Fruit fly (Drosophila melanogaster) whole organism, embryonic: ENCODE measurements around the gene CG3603.

Experiments used
- CG1024 ChIP-seq: fragments of 200-800 bp; sonication (Bioruptor generic); IDR thresholded peaks from 2 replicates; pipeline ENCODE4 v1.3.6; 2022; ENCODE audit warnings: missing biosample characterization, missing genetic modification characterization
- CG11085 ChIP-seq: fragments of 200-800 bp; sonication (Bioruptor generic); IDR thresholded peaks from 2 replicates; pipeline ENCODE4 v1.3.6; 2022; ENCODE audit warnings: missing biosample characterization, missing genetic modification characterization
- CG11247 ChIP-seq: fragments of 200-800 bp; sonication (Bioruptor generic); IDR thresholded peaks from 2 replicates; pipeline ENCODE4 v1.3.6; 2022; ENCODE audit warnings: missing biosample characterization, missing genetic modification characterization
- CG1233 ChIP-seq: fragments of 200-800 bp; sonication (Bioruptor generic); optimal IDR thresholded peaks from 4 replicates; lab custom pipeline; 2018; ENCODE audit warnings: missing biosample characterization, mild to moderate bottlenecking, missing genetic modification characterization
- CG12659 ChIP-seq: fragments of 200-800 bp; sonication (Bioruptor generic); optimal IDR thresholded peaks from 3 replicates; lab custom pipeline; 2017; ENCODE audit warnings: mild to moderate bottlenecking, missing biosample characterization, missing genetic modification reagents, missing genetic modification characterization
- CG14050 ChIP-seq: fragments of 200-800 bp; sonication (Bioruptor generic); IDR thresholded peaks from 3 replicates; pipeline ENCODE4 v1.3.6; 2022; ENCODE audit warnings: missing biosample characterization, missing genetic modification characterization
- CG14441 ChIP-seq: fragments of 200-800 bp; sonication (Bioruptor generic); IDR thresholded peaks from 2 replicates; pipeline ENCODE4 v1.3.6; 2022; ENCODE audit warnings: missing biosample characterization, missing genetic modification characterization
- CG14965 ChIP-seq: fragments of 200-800 bp; sonication (Bioruptor generic); optimal IDR thresholded peaks from 2 replicates; lab custom pipeline; 2016; ENCODE audit warnings: missing biosample characterization, missing genetic modification characterization, borderline replicate concordance
- CG17328 ChIP-seq: fragments of 200-800 bp; sonication (Bioruptor generic); IDR thresholded peaks from 2 replicates; pipeline ENCODE4 v1.3.6; 2022; ENCODE audit warnings: missing biosample characterization, missing genetic modification characterization
- CG17359 ChIP-seq: fragments of 200-800 bp; sonication (Bioruptor generic); optimal IDR thresholded peaks from 3 replicates; lab custom pipeline; 2018; ENCODE audit warnings: missing biosample characterization, mild to moderate bottlenecking, missing genetic modification characterization, moderate library complexity
- CG2116 ChIP-seq: fragments of 200-800 bp; sonication (Bioruptor generic); optimal IDR thresholded peaks from 3 replicates; lab custom pipeline; 2018; ENCODE audit warnings: missing biosample characterization, mild to moderate bottlenecking, missing genetic modification characterization
- CG2875 ChIP-seq: fragments of 200-800 bp; sonication (Bioruptor generic); optimal IDR thresholded peaks from 2 replicates; lab custom pipeline; 2017; ENCODE audit warnings: missing biosample characterization, mild to moderate bottlenecking, missing genetic modification characterization, missing genetic modification reagents
- CG31365 ChIP-seq: fragments of 200-800 bp; sonication (Bioruptor generic); optimal IDR thresholded peaks from 2 replicates; lab custom pipeline; 2018; ENCODE audit warnings: missing biosample characterization, mild to moderate bottlenecking, missing genetic modification characterization
- CG4404 ChIP-seq: fragments of 200-800 bp; sonication (Bioruptor generic); IDR thresholded peaks from 2 replicates; pipeline ENCODE4 v1.3.6; 2022; ENCODE audit warnings: missing biosample characterization, missing genetic modification characterization
- CG9817 ChIP-seq: fragments of 200-800 bp; sonication (Bioruptor generic); optimal IDR thresholded peaks from 2 replicates; lab custom pipeline; 2018; ENCODE audit warnings: missing biosample characterization, mild to moderate bottlenecking, missing genetic modification characterization, moderate library complexity
- CG9876 ChIP-seq: fragments of 200-800 bp; sonication (Bioruptor generic); optimal IDR thresholded peaks from 2 replicates; lab custom pipeline; 2016; ENCODE audit warnings: missing biosample characterization, missing genetic modification characterization
- Deaf1 ChIP-seq: fragments of 200-800 bp; optimal IDR thresholded peaks from 3 replicates; lab custom pipeline; 2019; ENCODE audit warnings: missing biosample characterization, mild to moderate bottlenecking, missing genetic modification characterization, moderate library complexity
- E2f2 ChIP-seq: fragments of 200-800 bp; sonication (Bioruptor generic); IDR thresholded peaks from 2 replicates; pipeline ENCODE4 v1.3.6; 2022; ENCODE audit warnings: missing biosample characterization, missing genetic modification characterization
- ERR ChIP-seq: fragments of 200-800 bp; sonication (Bioruptor generic); optimal IDR thresholded peaks from 2 replicates; lab custom pipeline; 2016; ENCODE audit warnings: missing biosample characterization, missing genetic modification characterization
- Elba2 ChIP-seq: fragments of 200-800 bp; sonication (Bioruptor generic); optimal IDR thresholded peaks from 3 replicates; lab custom pipeline; 2016; ENCODE audit warnings: missing biosample characterization, missing genetic modification characterization
- Ets65A ChIP-seq: fragments of 200-800 bp; sonication (Bioruptor generic); peaks from one replicate; lab custom pipeline; 2016; ENCODE audit warnings: missing biosample characterization, missing genetic modification characterization
- Gug ChIP-seq: fragments of 200-800 bp; sonication (Bioruptor generic); IDR thresholded peaks from 4 replicates; pipeline ENCODE4 v1.3.6; 2022; ENCODE audit warnings: missing biosample characterization, missing genetic modification characterization
- HmgD ChIP-seq: fragments of 200-800 bp; sonication (Bioruptor generic); optimal IDR thresholded peaks from 3 replicates; lab custom pipeline; 2016; ENCODE audit warnings: missing biosample characterization, missing genetic modification characterization
- Hmr ChIP-seq: fragments of 200-800 bp; sonication (Bioruptor generic); optimal IDR thresholded peaks from 3 replicates; lab custom pipeline; 2017; ENCODE audit warnings: mild to moderate bottlenecking, missing biosample characterization, missing genetic modification reagents, missing genetic modification characterization
- Hr78 ChIP-seq, 2 experiments: fragments of 200-800 bp in 1 of 2; fragments of >200 bp in 1 of 2; sonication (Bioruptor generic) in 1 of 2; optimal IDR thresholded peaks; 2 replicates each; lab custom pipeline; 2017 to 2019; ENCODE audit warnings: missing biosample characterization in 2 of 2, missing genetic modification characterization in 2 of 2, mild to moderate bottlenecking in 1 of 2, moderate library complexity in 1 of 2
- MBD-R2 ChIP-seq: fragments of 200-800 bp; sonication (Bioruptor generic); IDR thresholded peaks from 2 replicates; pipeline ENCODE4 v1.3.6; 2022; ENCODE audit warnings: missing biosample characterization, missing genetic modification characterization
- NC2α ChIP-seq: fragments of 200-800 bp; sonication (Bioruptor generic); optimal IDR thresholded peaks from 2 replicates; lab custom pipeline; 2016; ENCODE audit warnings: missing biosample characterization, missing genetic modification characterization
- NfI ChIP-seq: fragments of 200-800 bp; sonication (Bioruptor generic); optimal IDR thresholded peaks from 3 replicates; lab custom pipeline; 2018; ENCODE audit warnings: missing biosample characterization, mild to moderate bottlenecking, missing genetic modification characterization, moderate library complexity
- Oli ChIP-seq: fragments of 200-800 bp; sonication (Bioruptor generic); optimal IDR thresholded peaks from 2 replicates; lab custom pipeline; 2018; ENCODE audit warnings: missing biosample characterization, mild to moderate bottlenecking, missing genetic modification characterization, moderate library complexity
- Sox100B ChIP-seq: fragments of 200-800 bp; sonication (Bioruptor generic); optimal IDR thresholded peaks from 3 replicates; lab custom pipeline; 2018; ENCODE audit warnings: missing biosample characterization, mild to moderate bottlenecking, missing genetic modification characterization
- Trl ChIP-seq, 3 experiments: fragments of >200 bp in 2 of 3; fragments of 200-800 bp in 1 of 3; sonication (Bioruptor generic) in 1 of 3; optimal IDR thresholded peaks; 2 replicates in 1 of 3; 3 replicates in 2 of 3; lab custom pipeline; 2016 to 2017; ENCODE audit warnings: missing biosample characterization in 1 of 3, missing genetic modification characterization in 1 of 3
- Usf ChIP-seq: fragments of 200-800 bp; sonication (Bioruptor generic); optimal IDR thresholded peaks from 2 replicates; lab custom pipeline; 2017; ENCODE audit warnings: missing genotype, missing biosample characterization, missing genetic modification characterization
- crc ChIP-seq: fragments of 200-800 bp; sonication (Bioruptor generic); optimal IDR thresholded peaks from 2 replicates; lab custom pipeline; 2016; ENCODE audit warnings: missing biosample characterization, missing genetic modification characterization
- dan ChIP-seq: fragments of 200-800 bp; sonication (Bioruptor generic); IDR thresholded peaks from 2 replicates; pipeline ENCODE4 v1.3.6; 2022; ENCODE audit warnings: missing biosample characterization, missing genetic modification characterization
- disco-r ChIP-seq: fragments of 200-800 bp; sonication (Bioruptor generic); optimal IDR thresholded peaks from 2 replicates; lab custom pipeline; 2016; ENCODE audit warnings: missing biosample characterization, missing genetic modification characterization
- dysf ChIP-seq: fragments of 200-800 bp; sonication (Bioruptor generic); IDR thresholded peaks from 3 replicates; pipeline ENCODE4 v1.3.6; 2022; ENCODE audit warnings: missing biosample characterization, missing genetic modification characterization
- grau ChIP-seq: fragments of 200-800 bp; optimal IDR thresholded peaks from 3 replicates; lab custom pipeline; 2019; ENCODE audit warnings: missing biosample characterization, mild to moderate bottlenecking, missing genetic modification characterization, moderate library complexity
- h ChIP-seq: fragments of >200 bp; optimal IDR thresholded peaks from 2 replicates; lab custom pipeline; 2017
- insv ChIP-seq, 2 experiments: fragments of 200-800 bp; sonication (Bioruptor generic); optimal IDR thresholded peaks; 3 replicates each; lab custom pipeline; 2016 to 2018; ENCODE audit warnings: missing biosample characterization in 2 of 2, missing genetic modification characterization in 2 of 2
- jigr1 ChIP-seq: fragments of 200-800 bp; sonication (Bioruptor generic); IDR thresholded peaks from 3 replicates; pipeline ENCODE4 v1.3.6; 2022; ENCODE audit warnings: missing biosample characterization, missing genetic modification characterization
- kay ChIP-seq: fragments of 200-800 bp; sonication (Bioruptor generic); optimal IDR thresholded peaks from 2 replicates; lab custom pipeline; 2016; ENCODE audit warnings: missing biosample characterization, missing genetic modification characterization
- knrl ChIP-seq: fragments of 200-800 bp; sonication (Bioruptor generic); IDR thresholded peaks from 3 replicates; pipeline ENCODE4 v1.3.6; 2022; ENCODE audit warnings: missing biosample characterization, missing genetic modification characterization; ENCODE audit not compliant: partially characterized antibody
- luna ChIP-seq: fragments of 200-800 bp; sonication (Bioruptor generic); optimal IDR thresholded peaks from 2 replicates; lab custom pipeline; 2016; ENCODE audit warnings: missing biosample characterization, missing genetic modification characterization
- pan ChIP-seq, 4 experiments: fragments of >200 bp in 3 of 4; fragments of 200-800 bp in 1 of 4; sonication (Bioruptor generic) in 1 of 4; optimal IDR thresholded peaks in 3 of 4; IDR thresholded peaks in 1 of 4; 2 replicates each; pipeline versions ENCODE4 v1.3.6 to Lab custom; 2017 to 2022; ENCODE audit warnings: missing biosample characterization in 2 of 4, missing genetic modification characterization in 2 of 4, mixed read lengths in 1 of 4
- pzg ChIP-seq: fragments of 200-800 bp; sonication (Bioruptor generic); optimal IDR thresholded peaks from 3 replicates; lab custom pipeline; 2018; ENCODE audit warnings: missing biosample characterization, mild to moderate bottlenecking, missing genetic modification characterization, moderate library complexity
- slou ChIP-seq: fragments of 200-800 bp; sonication (Bioruptor generic); optimal IDR thresholded peaks from 3 replicates; lab custom pipeline; 2016; ENCODE audit warnings: missing biosample characterization, missing genetic modification characterization
- stc ChIP-seq: fragments of 200-800 bp; sonication (Bioruptor generic); IDR thresholded peaks from 2 replicates; pipeline ENCODE4 v1.3.6; 2022; ENCODE audit warnings: missing biosample characterization, missing genetic modification characterization
- toy ChIP-seq: fragments of 200-800 bp; sonication (Bioruptor generic); IDR thresholded peaks from 2 replicates; pipeline ENCODE4 v1.3.6; 2022; ENCODE audit warnings: missing biosample characterization, missing genetic modification characterization
- tup ChIP-seq: fragments of 200-800 bp; sonication (Bioruptor generic); optimal IDR thresholded peaks from 2 replicates; lab custom pipeline; 2016; ENCODE audit warnings: missing biosample characterization, mild to moderate bottlenecking, missing genetic modification characterization, moderate library complexity

Gene CG3603

dm6 chrX:2993098-2993773 lies 45.4 kb downstream of the CG3603 start (continued):
- TF ChIP-seq Ets65A: peak; percentile 89
- peak; percentile 24; the same call in 1 of the 2 replicates for TF ChIP-seq CG14441 (GFP tag; lab: Robert Waterston, UW)
- TF ChIP-seq ERR (GFP tag; lab: Kevin White, UChicago): no peak
- TF ChIP-seq disco-r (GFP tag; lab: Kevin White, UChicago): no peak
- no peak for TF ChIP-seq CG1024 (GFP tag; lab: Robert Waterston, UW)
- TF ChIP-seq pan (optimal IDR thresholded peaks at IDR 0.05; lab: Kevin White, UChicago): no peak
- peak in 1 of 2 experiments; percentile 38 for TF ChIP-seq pan (GFP tag; optimal IDR thresholded peaks at IDR 0.05 in 1 of 2, IDR thresholded peaks at IDR 0.05 in 1 of 2)
- TF ChIP-seq HmgD (GFP tag; lab: Kevin White, UChicago): no peak
- peak; percentile 12 for TF ChIP-seq CG12659 (GFP tag; lab: Kevin White, UChicago)
- TF ChIP-seq CG2116: no peak
- no peak for TF ChIP-seq knrl (GFP tag; lab: Robert Waterston, UW)
- TF ChIP-seq NC2α (GFP tag; lab: Kevin White, UChicago): no peak
- 0 out of 2 replicates have a peak, but pooled peaks have one; percentile 16 for TF ChIP-seq E2f2 (GFP tag; lab: Robert Waterston, UW)
- peak; percentile 42 for TF ChIP-seq grau (tag; lab: Kevin White, UChicago)
- no peak for TF ChIP-seq CG4404 (GFP tag; lab: Robert Waterston, UW)
- TF ChIP-seq CG2875 (GFP tag; lab: Kevin White, UChicago): no peak
- no peak for TF ChIP-seq kay (GFP tag; lab: Kevin White, UChicago)
- TF ChIP-seq CG17328 (GFP tag; lab: Robert Waterston, UW): no peak
- no peak for TF ChIP-seq pzg (GFP tag; lab: Kevin White, UChicago)
- no peak for TF ChIP-seq CG11247 (GFP tag; lab: Robert Waterston, UW)
- no peak for TF ChIP-seq MBD-R2 (GFP tag; lab: Robert Waterston, UW)
- no peak for TF ChIP-seq CG1233 (GFP tag; lab: Kevin White, UChicago)
- TF ChIP-seq dan (GFP tag; lab: Robert Waterston, UW): no peak
- peak; percentile 3 for TF ChIP-seq CG17359 (tag; lab: Kevin White, UChicago)
- peak; percentile 59; the same call in 2 of the 3 replicates for TF ChIP-seq dysf (GFP tag; lab: Robert Waterston, UW)
- no peak; the same call in 2 of the 3 replicates for TF ChIP-seq CG14050 (GFP tag; lab: Robert Waterston, UW)
- no peak for TF ChIP-seq Usf
- peak; percentile 25 for TF ChIP-seq Hmr (GFP tag; lab: Kevin White, UChicago)
- TF ChIP-seq crc (GFP tag; lab: Kevin White, UChicago): no peak
- TF ChIP-seq Oli (tag; lab: Kevin White, UChicago): peak; percentile 48
- TF ChIP-seq Trl (optimal IDR thresholded peaks at IDR 0.05; lab: Kevin White, UChicago): no peak
- peak; percentile 28 for TF ChIP-seq Trl (GFP tag; optimal IDR thresholded peaks at IDR 0.05; lab: Kevin White, UChicago)
- no peak for TF ChIP-seq luna
- no peak for TF ChIP-seq jigr1 (GFP tag; lab: Robert Waterston, UW)
- TF ChIP-seq CG31365 (tag; lab: Kevin White, UChicago): no peak
- no peak for TF ChIP-seq CG9817 (tag; lab: Kevin White, UChicago)
- TF ChIP-seq CG14965: no peak
- no peak for TF ChIP-seq slou (GFP tag; lab: Kevin White, UChicago)
- no peak for TF ChIP-seq insv (GFP tag; optimal IDR thresholded peaks at IDR 0.05; lab: Kevin White, UChicago)
- TF ChIP-seq Gug (GFP tag; lab: Robert Waterston, UW): no peak
- no peak for TF ChIP-seq CG11085
- no peak for TF ChIP-seq h
- TF ChIP-seq Elba2 (GFP tag; lab: Kevin White, UChicago): no peak
- TF ChIP-seq Hr78 (GFP tag; optimal IDR thresholded peaks at IDR 0.05; lab: Kevin White, UChicago): no peak
- peak; percentile 39 for TF ChIP-seq Deaf1 (tag; lab: Kevin White, UChicago)
- no peak; the same call in 1 of the 2 replicates for TF ChIP-seq stc (GFP tag; lab: Robert Waterston, UW)
- TF ChIP-seq tup (GFP tag; lab: Kevin White, UChicago): no peak
- peak; percentile 29 for TF ChIP-seq NfI (GFP tag; lab: Kevin White, UChicago)
- TF ChIP-seq Sox100B: peak; percentile 35
- TF ChIP-seq toy (GFP tag; lab: Robert Waterston, UW): no peak
- TF ChIP-seq CG9876 (GFP tag; lab: Kevin White, UChicago): no peak
